Worm (Caenorhabditis elegans) whole organism, L3 larva: Measurements from ENCODE around the gene T15B7.1.

Source experiments
- R02D3.7 ChIP-seq: fragments of 150-350 bp; optimal IDR thresholded peaks from 2 replicates; lab custom pipeline; 2014; ENCODE audit warnings: missing biosample characterization, missing genetic modification characterization
- aly-2 ChIP-seq: fragments of 150-350 bp; optimal IDR thresholded peaks from 2 replicates; lab custom pipeline; 2014; ENCODE audit warnings: missing biosample characterization, missing genetic modification characterization
- ceh-16 ChIP-seq: sonication (generic microtip); optimal IDR thresholded peaks from 2 replicates; lab custom pipeline; 2017; ENCODE audit warnings: missing biosample characterization, missing genetic modification characterization
- ceh-28 ChIP-seq: fragments of 150-350 bp; optimal IDR thresholded peaks from 2 replicates; lab custom pipeline; 2014; ENCODE audit warnings: missing biosample characterization, missing genetic modification reagents, missing genetic modification characterization
- ceh-9 ChIP-seq: sonication (generic microtip); optimal IDR thresholded peaks from 2 replicates; lab custom pipeline; 2018; ENCODE audit warnings: missing biosample characterization, missing genetic modification characterization
- daf-12 ChIP-seq: fragments of 150-350 bp; optimal IDR thresholded peaks from 2 replicates; lab custom pipeline; 2014; ENCODE audit warnings: missing biosample characterization, missing genetic modification reagents, missing genetic modification characterization
- egl-5 ChIP-seq: fragments of 150-350 bp; optimal IDR thresholded peaks from 2 replicates; lab custom pipeline; 2017; ENCODE audit warnings: missing biosample characterization, missing genetic modification reagents, missing genetic modification characterization, inconsistent platforms
- elt-1 ChIP-seq: fragments of 150-350 bp; optimal IDR thresholded peaks from 2 replicates; lab custom pipeline; 2014; ENCODE audit warnings: missing biosample characterization, missing genetic modification characterization
- elt-2 ChIP-seq: sonication (generic microtip); optimal IDR thresholded peaks from 2 replicates; lab custom pipeline; 2016; ENCODE audit warnings: missing genetic modification reagents, mild to moderate bottlenecking, missing genetic modification characterization, missing compliant biosample characterization
- elt-3 ChIP-seq, 3 experiments: fragments of 150-350 bp in 1 of 3; sonication (generic microtip) in 2 of 3; optimal IDR thresholded peaks; 2 replicates in 2 of 3; 4 replicates in 1 of 3; lab custom pipeline; 2014 to 2017; ENCODE audit warnings: missing biosample characterization in 3 of 3, missing genetic modification characterization in 3 of 3
- eor-1 ChIP-seq, 2 experiments: fragments of 150-350 bp; optimal IDR thresholded peaks; 2 replicates each; lab custom pipeline; 2014 to 2018; ENCODE audit warnings: missing biosample characterization in 2 of 2, missing genetic modification characterization in 2 of 2
- fkh-10 ChIP-seq: sonication (generic microtip); optimal IDR thresholded peaks from 2 replicates; lab custom pipeline; 2017; ENCODE audit warnings: missing biosample characterization, missing genetic modification reagents, missing genetic modification characterization
- fkh-2 ChIP-seq: fragments of 150-350 bp; optimal IDR thresholded peaks from 2 replicates; lab custom pipeline; 2014; ENCODE audit warnings: missing biosample characterization, missing genetic modification reagents, missing genetic modification characterization
- fos-1 ChIP-seq: fragments of 150-350 bp; optimal IDR thresholded peaks from 2 replicates; lab custom pipeline; 2014; ENCODE audit warnings: missing biosample characterization, missing genetic modification characterization
- hmg-11 ChIP-seq: sonication (generic microtip); optimal IDR thresholded peaks from 2 replicates; lab custom pipeline; 2016; ENCODE audit warnings: missing genetic modification characterization, missing compliant biosample characterization
- jun-1 ChIP-seq: fragments of 150-350 bp; optimal IDR thresholded peaks from 2 replicates; lab custom pipeline; 2014; ENCODE audit warnings: missing biosample characterization, missing genetic modification reagents, missing genetic modification characterization
- lin-15B ChIP-seq: fragments of 150-350 bp; optimal IDR thresholded peaks from 2 replicates; lab custom pipeline; 2014; ENCODE audit warnings: missing biosample characterization, missing genetic modification characterization
- mdl-1 ChIP-seq: fragments of 150-350 bp; optimal IDR thresholded peaks from 2 replicates; lab custom pipeline; 2014; ENCODE audit warnings: missing biosample characterization, missing genetic modification characterization
- mml-1 ChIP-seq: fragments of 150-350 bp; sonication (generic microtip); optimal IDR thresholded peaks from 3 replicates; lab custom pipeline; 2014; ENCODE audit warnings: missing biosample characterization, missing genetic modification characterization
- nfya-1 ChIP-seq: sonication (generic microtip); optimal IDR thresholded peaks from 2 replicates; lab custom pipeline; 2017; ENCODE audit warnings: missing genetic modification characterization, mild to moderate bottlenecking, missing compliant biosample characterization, antibody characterized with exemption, moderate library complexity; ENCODE audit not compliant: insufficient read depth
- nhr-11 ChIP-seq: fragments of 150-350 bp; optimal IDR thresholded peaks from 2 replicates; lab custom pipeline; 2014; ENCODE audit warnings: missing biosample characterization, missing genetic modification characterization
- nhr-23 ChIP-seq: fragments of 150-350 bp; optimal IDR thresholded peaks from 2 replicates; lab custom pipeline; 2014; ENCODE audit warnings: missing biosample characterization, missing genetic modification reagents, missing genetic modification characterization
- nhr-25 ChIP-seq: sonication (generic microtip); optimal IDR thresholded peaks from 2 replicates; lab custom pipeline; 2017; ENCODE audit warnings: missing biosample characterization, missing genetic modification characterization
- nhr-28 ChIP-seq: fragments of 150-350 bp; optimal IDR thresholded peaks from 2 replicates; lab custom pipeline; 2014; ENCODE audit warnings: missing biosample characterization, missing genetic modification characterization
- nhr-77 ChIP-seq: fragments of 150-350 bp; optimal IDR thresholded peaks from 2 replicates; lab custom pipeline; 2014; ENCODE audit warnings: missing biosample characterization, missing genetic modification characterization
- pha-4 ChIP-seq: fragments of 150-350 bp; optimal IDR thresholded peaks from 2 replicates; lab custom pipeline; 2014; ENCODE audit warnings: missing biosample characterization, missing genetic modification reagents, missing genetic modification characterization
- pqm-1 ChIP-seq: fragments of 150-350 bp; optimal IDR thresholded peaks from 2 replicates; lab custom pipeline; 2017; ENCODE audit warnings: missing biosample characterization, missing genetic modification characterization, inconsistent platforms
- skn-1 ChIP-seq: fragments of 150-350 bp; optimal IDR thresholded peaks from 2 replicates; lab custom pipeline; 2014; ENCODE audit warnings: missing biosample characterization, missing genetic modification characterization
- snpc-4 ChIP-seq: fragments of 150-350 bp; optimal IDR thresholded peaks from 2 replicates; lab custom pipeline; 2014; ENCODE audit warnings: missing biosample characterization, missing genetic modification characterization
- tbx-2 ChIP-seq: sonication (generic microtip); optimal IDR thresholded peaks from 2 replicates; lab custom pipeline; 2016; ENCODE audit warnings: mild to moderate bottlenecking, missing genetic modification characterization, missing compliant biosample characterization
- unc-62 ChIP-seq: fragments of 150-350 bp; sonication (generic microtip); optimal IDR thresholded peaks from 4 replicates; lab custom pipeline; 2014; ENCODE audit warnings: missing biosample characterization, missing genetic modification reagents, missing genetic modification characterization
- zag-1 ChIP-seq: fragments of 150-350 bp; optimal IDR thresholded peaks from 2 replicates; lab custom pipeline; 2014; ENCODE audit warnings: missing biosample characterization, missing genetic modification characterization
- ztf-11 ChIP-seq: fragments of 150-350 bp; optimal IDR thresholded peaks from 2 replicates; lab custom pipeline; 2014; ENCODE audit warnings: missing biosample characterization, missing genetic modification characterization
- ztf-4 ChIP-seq: fragments of 150-350 bp; optimal IDR thresholded peaks from 2 replicates; lab custom pipeline; 2014; ENCODE audit warnings: missing biosample characterization, missing genetic modification characterization

Gene T15B7.1

ce11 chrV:6836036-6836435 lies 6.5 kb upstream of the T15B7.1 start:
- TF ChIP-seq tbx-2 = no peak

- no peak for TF ChIP-seq eor-1 (tag; optimal IDR thresholded peaks at IDR 0.05; lab: Kevin White, UChicago)
- peak; percentile 43 for TF ChIP-seq nhr-23 (tag; lab: Kevin White, UChicago)
- TF ChIP-seq lin-15B (tag; lab: Kevin White, UChicago) = peak; percentile 57
- TF ChIP-seq R02D3.7 = peak; percentile 96
- TF ChIP-seq nfya-1 (tag; lab: Kevin White, UChicago) = peak; percentile 44
- TF ChIP-seq snpc-4 = no peak
- TF ChIP-seq hmg-11 (tag; lab: Kevin White, UChicago) = peak; percentile 20
- TF ChIP-seq pha-4 (tag; lab: Kevin White, UChicago) = peak; percentile 51
- TF ChIP-seq nhr-77 = no peak
- no peak for TF ChIP-seq ceh-9 (tag; lab: Kevin White, UChicago)
- TF ChIP-seq elt-1 (tag; lab: Kevin White, UChicago) = no peak
- TF ChIP-seq ceh-16 (tag; lab: Kevin White, UChicago) = no peak
Measured at ce11 chrV:6838599-6838998, 3.9 kb upstream of the T15B7.1 start, which contains the start of gene T15B7.15. Gene T15B7.15, minus strand, starts transcription at chrV:6838665.

- peak; percentile 3 for TF ChIP-seq pqm-1 (tag; lab: Kevin White, UChicago)
- no peak for TF ChIP-seq ceh-28
- no peak for TF ChIP-seq unc-62
- TF ChIP-seq ztf-11 (tag; lab: Kevin White, UChicago) = no peak
- TF ChIP-seq elt-2 (tag; lab: Kevin White, UChicago) = peak; percentile 32
- no peak for TF ChIP-seq fkh-10
Measured at ce11 chrV:6839008-6839407, 3.5 kb upstream of the T15B7.1 start, which contains the start of gene hpo-8. Gene hpo-8, plus strand, starts transcription at chrV:6839289.

ce11 chrV:6846507-6846906 lies 4.0 kb downstream of the T15B7.1 start, which contains the start of gene lgc-54:
Gene lgc-54, minus strand, starts transcription at chrV:6846607.
- TF ChIP-seq lin-15B (tag; lab: Kevin White, UChicago) (no peak), ceh-28 (no peak), ztf-4 (tag; lab: Kevin White, UChicago) (no peak), nhr-11 (tag; lab: Kevin White, UChicago) (no peak), eor-1 (tag; optimal IDR thresholded peaks at IDR 0.05; lab: Kevin White, UChicago) (no peak), nhr-77 (no peak), elt-1 (tag; lab: Kevin White, UChicago) (no peak), fkh-2 (tag; lab: Kevin White, UChicago) (no peak), nhr-28 (tag; lab: Kevin White, UChicago) (no peak), nhr-25 (tag; lab: Kevin White, UChicago) (no peak), nhr-23 (tag; lab: Kevin White, UChicago) (no peak), fos-1 (tag; lab: Kevin White, UChicago) (no peak), daf-12 (tag; lab: Kevin White, UChicago) (no peak), skn-1 (tag; lab: Kevin White, UChicago) (no peak), ceh-9 (tag; lab: Kevin White, UChicago) (no peak), fkh-10 (no peak)
- TF ChIP-seq, all 47 proteins: peak for 0

ce11 chrV:6854711-6855110 lies 12.2 kb downstream of the T15B7.1 start, which contains the start of gene gpa-10:
Gene gpa-10, minus strand, starts transcription at chrV:6854811.
- TF ChIP-seq elt-3 (tag; optimal IDR thresholded peaks at IDR 0.05; lab: Kevin White, UChicago) = no peak
- no peak for TF ChIP-seq elt-1 (tag; lab: Kevin White, UChicago)
- no peak for TF ChIP-seq mml-1 (tag; lab: Kevin White, UChicago)
- TF ChIP-seq aly-2 (tag; lab: Kevin White, UChicago) = no peak
- no peak for TF ChIP-seq lin-15B (tag; lab: Kevin White, UChicago)
- no peak for TF ChIP-seq skn-1 (tag; lab: Kevin White, UChicago)

- TF ChIP-seq daf-12 (tag; lab: Kevin White, UChicago) = no peak
- TF ChIP-seq hmg-11 (tag; lab: Kevin White, UChicago) = no peak
- no peak for TF ChIP-seq jun-1
- no peak for TF ChIP-seq nhr-77
- TF ChIP-seq pha-4 (tag; lab: Kevin White, UChicago) = no peak
- TF ChIP-seq ceh-28 = no peak
- no peak for TF ChIP-seq egl-5 (tag; lab: Kevin White, UChicago)
- TF ChIP-seq ztf-11 (tag; lab: Kevin White, UChicago) = no peak
- TF ChIP-seq zag-1 = no peak
- no peak for TF ChIP-seq mdl-1 (tag; lab: Kevin White, UChicago)
- TF ChIP-seq ceh-16 (tag; lab: Kevin White, UChicago) = no peak
Measured at ce11 chrV:6870004-6870403, 27.5 kb downstream of the T15B7.1 start, which contains the start of gene frpr-18. Gene frpr-18, plus strand, starts transcription at chrV:6870304.
